Fruit fly (Drosophila melanogaster): Measurements from ENCODE around the gene DCX-EMAP.

Gene DCX-EMAP

dm6 chr3L:14974513-14974912, 70.9 kb downstream of the DCX-EMAP start, which contains the start of gene Ocho:
Gene Ocho (plus strand): TSS chr3L:14974848.
- TF ChIP-seq onecut (GFP tag; IDR thresholded peaks at IDR 0.05) (no peak), kni (GFP tag; optimal IDR thresholded peaks at IDR 0.05) (peak; percentile 17), CG15514 (GFP tag; optimal IDR thresholded peaks at IDR 0.05) (no peak), CG2712 (tag; optimal IDR thresholded peaks at IDR 0.05) (peak; percentile 6), hbn (GFP tag; IDR thresholded peaks at IDR 0.05; ENCODE audit: partially characterized antibody) (peak; percentile 19; the same call in 1 of the 2 replicates), gcm (GFP tag; optimal IDR thresholded peaks at IDR 0.05) (peak; percentile 4), Bdp1 (GFP tag; optimal IDR thresholded peaks at IDR 0.05) (no peak), CG5180 (GFP tag; optimal IDR thresholded peaks at IDR 0.05) (no peak), CG7372 (GFP tag; IDR thresholded peaks at IDR 0.05) (no peak), Poxn (GFP tag; IDR thresholded peaks at IDR 0.05) (no peak), Sry-β (GFP tag; optimal IDR thresholded peaks at IDR 0.05) (no peak), unc-4 (GFP tag; IDR thresholded peaks at IDR 0.05; ENCODE audit: partially characterized antibody) (no peak), Lhr (GFP tag; optimal IDR thresholded peaks at IDR 0.05) (no peak), Opbp (GFP tag; IDR thresholded peaks at IDR 0.05; ENCODE audit: partially characterized antibody) (peak; percentile 64; the same call in 2 of the 3 replicates), CG6791 (GFP tag; IDR thresholded peaks at IDR 0.05; ENCODE audit: partially characterized antibody) (peak; percentile 57; the same call in 2 of the 3 replicates), prd (optimal IDR thresholded peaks at IDR 0.05) (no peak), prd (GFP tag; IDR thresholded peaks at IDR 0.05) (peak; percentile 35; the same call in 1 of the 3 replicates), CG1792 (GFP tag; optimal IDR thresholded peaks at IDR 0.05) (no peak), CG5953 (GFP tag; IDR thresholded peaks at IDR 0.05) (no peak), CG32767 (GFP tag; IDR thresholded peaks at IDR 0.05) (no peak), CG15696 (tag; optimal IDR thresholded peaks at IDR 0.05) (peak; percentile 72), NC2α (GFP tag; optimal IDR thresholded peaks at IDR 0.05) (no peak), CG11085 (GFP tag; IDR thresholded peaks at IDR 0.05) (no peak), lmd (GFP tag; IDR thresholded peaks at IDR 0.05) (no peak), CG2129 (GFP tag; IDR thresholded peaks at IDR 0.05; ENCODE audit: partially characterized antibody) (peak; percentile 61), Asciz (GFP tag; optimal IDR thresholded peaks at IDR 0.05) (no peak), zfh1 (GFP tag; IDR thresholded peaks at IDR 0.05) (peak; percentile 57; the same call in 2 of the 3 replicates), CG16863 (GFP tag; optimal IDR thresholded peaks at IDR 0.05) (no peak), CG8765 (GFP tag; IDR thresholded peaks at IDR 0.05) (peak; percentile 27; the same call in 1 of the 2 replicates), CG10959 (GFP tag; IDR thresholded peaks at IDR 0.05) (peak; percentile 63), CG7271 (tag; optimal IDR thresholded peaks at IDR 0.05) (no peak), CG7786 (GFP tag; optimal IDR thresholded peaks at IDR 0.05) (no peak), Hand (GFP tag; optimal IDR thresholded peaks at IDR 0.05) (no peak), row (GFP tag; IDR thresholded peaks at IDR 0.05) (peak; percentile 57), bbx (GFP tag; IDR thresholded peaks at IDR 0.05; ENCODE audit: partially characterized antibody) (peak; percentile 51; the same call in 1 of the 2 replicates), her (GFP tag; optimal IDR thresholded peaks at IDR 0.05) (no peak), sens (GFP tag) (peak; percentile 75), kah (GFP tag; optimal IDR thresholded peaks at IDR 0.05) (no peak), BEAF-32 (GFP tag; optimal IDR thresholded peaks at IDR 0.05) (peak; percentile 67), sr (GFP tag; IDR thresholded peaks at IDR 0.05) (no peak), amos (GFP tag; IDR thresholded peaks at IDR 0.05; ENCODE audit: partially characterized antibody) (peak; percentile 40; the same call in 1 of the 2 replicates), CrebB (tag; optimal IDR thresholded peaks at IDR 0.05) (no peak), zfh2 (GFP tag; optimal IDR thresholded peaks at IDR 0.05) (no peak), CG12744 (GFP tag; optimal IDR thresholded peaks at IDR 0.05) (no peak), Adf1 (GFP tag; IDR thresholded peaks at IDR 0.05) (no peak), pan (optimal IDR thresholded peaks at IDR 0.05) (no peak), pan (GFP tag; optimal IDR thresholded peaks at IDR 0.05 in 1 of 2, IDR thresholded peaks at IDR 0.05 in 1 of 2) (no peak), Dad (GFP tag; optimal IDR thresholded peaks at IDR 0.05) (no peak), crp (GFP tag; optimal IDR thresholded peaks at IDR 0.05) (no peak), CG4404 (GFP tag; IDR thresholded peaks at IDR 0.05) (peak; percentile 45), gsb-n (tag; optimal IDR thresholded peaks at IDR 0.05) (peak; percentile 0)
